Fruit fly (Drosophila melanogaster) whole organism, embryonic: ENCODE measurements around the gene CG43658.

Experiments
- ATbp ChIP-seq: fragments of 200-800 bp; sonication (Bioruptor generic); optimal IDR thresholded peaks from 2 replicates; lab custom pipeline; 2017; ENCODE audit warnings: missing biosample characterization, mild to moderate bottlenecking, missing genetic modification characterization, missing genetic modification reagents
- CG11696 ChIP-seq: fragments of 200-800 bp; sonication (Bioruptor generic); IDR thresholded peaks from 2 replicates; pipeline ENCODE4 v1.3.6; 2022; ENCODE audit warnings: missing biosample characterization, missing genetic modification characterization
- CG12155 ChIP-seq: fragments of 200-800 bp; sonication (Bioruptor generic); optimal IDR thresholded peaks from 3 replicates; lab custom pipeline; 2016; ENCODE audit warnings: missing biosample characterization, missing genetic modification characterization
- CG12219 ChIP-seq: fragments of 200-800 bp; sonication (Bioruptor generic); optimal IDR thresholded peaks from 3 replicates; lab custom pipeline; 2018; ENCODE audit warnings: missing biosample characterization, mild to moderate bottlenecking, missing genetic modification characterization
- CG13424 ChIP-seq: fragments of 200-800 bp; sonication (Bioruptor generic); optimal IDR thresholded peaks from 2 replicates; lab custom pipeline; 2019; ENCODE audit warnings: missing biosample characterization, mild to moderate bottlenecking, missing genetic modification characterization, moderate library complexity
- CG13894 ChIP-seq: fragments of 200-800 bp; sonication (Bioruptor generic); optimal IDR thresholded peaks from 3 replicates; lab custom pipeline; 2018; ENCODE audit warnings: missing biosample characterization, mild to moderate bottlenecking, missing genetic modification characterization, moderate library complexity
- CG14441 ChIP-seq: fragments of 200-800 bp; sonication (Bioruptor generic); IDR thresholded peaks from 2 replicates; pipeline ENCODE4 v1.3.6; 2022; ENCODE audit warnings: missing biosample characterization, missing genetic modification characterization
- CG17361 ChIP-seq: fragments of 200-800 bp; sonication (Bioruptor generic); IDR thresholded peaks from 3 replicates; pipeline ENCODE4 v1.3.6; 2022; ENCODE audit warnings: missing biosample characterization, missing genetic modification characterization
- CG18599 ChIP-seq: fragments of 200-800 bp; sonication (Bioruptor generic); optimal IDR thresholded peaks from 3 replicates; lab custom pipeline; 2017; ENCODE audit warnings: missing biosample characterization, missing genetic modification characterization, mild to moderate bottlenecking, moderate library complexity, missing genetic modification reagents
- CG32772 ChIP-seq: fragments of 200-800 bp; sonication (Bioruptor generic); IDR thresholded peaks from 2 replicates; pipeline ENCODE4 v1.3.6; 2022; ENCODE audit warnings: missing biosample characterization, missing genetic modification characterization
- CG42726 ChIP-seq: fragments of 200-800 bp; sonication (Bioruptor generic); IDR thresholded peaks from 2 replicates; pipeline ENCODE4 v1.3.6; 2022; ENCODE audit warnings: missing biosample characterization, missing genetic modification characterization; ENCODE audit not compliant: partially characterized antibody
- CG4854 ChIP-seq: fragments of 200-800 bp; sonication (Bioruptor generic); optimal IDR thresholded peaks from 2 replicates; lab custom pipeline; 2016; ENCODE audit warnings: missing biosample characterization, missing genetic modification characterization, inconsistent platforms
- CG6254 ChIP-seq: fragments of 200-800 bp; sonication (Bioruptor generic); optimal IDR thresholded peaks from 3 replicates; lab custom pipeline; 2017; ENCODE audit warnings: mild to moderate bottlenecking, missing biosample characterization, missing genetic modification reagents, missing genetic modification characterization
- CG6689 ChIP-seq: fragments of 200-800 bp; sonication (Bioruptor generic); IDR thresholded peaks from 2 replicates; pipeline ENCODE4 v1.3.6; 2022; ENCODE audit warnings: missing biosample characterization, missing genetic modification characterization
- CG7271 ChIP-seq: fragments of 200-800 bp; sonication (Bioruptor generic); optimal IDR thresholded peaks from 2 replicates; lab custom pipeline; 2018; ENCODE audit warnings: missing biosample characterization, mild to moderate bottlenecking, missing genetic modification characterization, moderate library complexity
- CG8089 ChIP-seq: fragments of 200-800 bp; sonication (Bioruptor generic); optimal IDR thresholded peaks from 3 replicates; lab custom pipeline; 2016; ENCODE audit warnings: missing biosample characterization, missing genetic modification characterization
- CG9609 ChIP-seq: fragments of 200-800 bp; sonication (Bioruptor generic); optimal IDR thresholded peaks from 3 replicates; lab custom pipeline; 2016; ENCODE audit warnings: missing biosample characterization, missing genetic modification characterization
- CG9817 ChIP-seq: fragments of 200-800 bp; sonication (Bioruptor generic); optimal IDR thresholded peaks from 2 replicates; lab custom pipeline; 2018; ENCODE audit warnings: missing biosample characterization, mild to moderate bottlenecking, missing genetic modification characterization, moderate library complexity
- CHES-1-like ChIP-seq: fragments of 200-800 bp; sonication (Bioruptor generic); optimal IDR thresholded peaks from 2 replicates; lab custom pipeline; 2016; ENCODE audit warnings: missing biosample characterization, missing genetic modification characterization
- D19B ChIP-seq: fragments of 200-800 bp; sonication (Bioruptor generic); optimal IDR thresholded peaks from 2 replicates; lab custom pipeline; 2017; ENCODE audit warnings: missing biosample characterization, mild to moderate bottlenecking, missing genetic modification characterization
- Dad ChIP-seq: fragments of 200-800 bp; sonication (Bioruptor generic); optimal IDR thresholded peaks from 3 replicates; lab custom pipeline; 2016; ENCODE audit warnings: missing biosample characterization, missing genetic modification characterization
- Hand ChIP-seq: fragments of 200-800 bp; sonication (Bioruptor generic); optimal IDR thresholded peaks from 2 replicates; lab custom pipeline; 2017; ENCODE audit warnings: mild to moderate bottlenecking, missing biosample characterization, missing genetic modification reagents, missing genetic modification characterization
- Hey ChIP-seq: fragments of 200-800 bp; sonication (Bioruptor generic); optimal IDR thresholded peaks from 3 replicates; lab custom pipeline; 2018; ENCODE audit warnings: missing biosample characterization, mild to moderate bottlenecking, missing genetic modification characterization
- Max ChIP-seq: fragments of 200-800 bp; sonication (Bioruptor generic); optimal IDR thresholded peaks from 2 replicates; lab custom pipeline; 2016; ENCODE audit warnings: missing biosample characterization, mild to moderate bottlenecking, missing genetic modification characterization
- NK7.1 ChIP-seq: fragments of 200-800 bp; sonication (Bioruptor generic); optimal IDR thresholded peaks from 3 replicates; lab custom pipeline; 2016; ENCODE audit warnings: missing biosample characterization, missing genetic modification characterization
- PHDP ChIP-seq: fragments of 200-800 bp; sonication (Bioruptor generic); optimal IDR thresholded peaks from 3 replicates; lab custom pipeline; 2018; ENCODE audit warnings: missing biosample characterization, mild to moderate bottlenecking, missing genetic modification characterization, moderate library complexity
- Sin3A ChIP-seq: fragments of >200 bp; optimal IDR thresholded peaks from 2 replicates; lab custom pipeline; 2018
- Six4 ChIP-seq: fragments of 200-800 bp; sonication (Bioruptor generic); optimal IDR thresholded peaks from 2 replicates; lab custom pipeline; 2016; ENCODE audit warnings: missing biosample characterization, missing genetic modification characterization
- Sox100B ChIP-seq: fragments of 200-800 bp; sonication (Bioruptor generic); optimal IDR thresholded peaks from 3 replicates; lab custom pipeline; 2018; ENCODE audit warnings: missing biosample characterization, mild to moderate bottlenecking, missing genetic modification characterization
- Trl ChIP-seq, 3 experiments: fragments of >200 bp in 2 of 3; fragments of 200-800 bp in 1 of 3; sonication (Bioruptor generic) in 1 of 3; optimal IDR thresholded peaks; 2 replicates in 1 of 3; 3 replicates in 2 of 3; lab custom pipeline; 2016 to 2017; ENCODE audit warnings: missing biosample characterization in 1 of 3, missing genetic modification characterization in 1 of 3
- Usf ChIP-seq: fragments of 200-800 bp; sonication (Bioruptor generic); optimal IDR thresholded peaks from 2 replicates; lab custom pipeline; 2017; ENCODE audit warnings: missing genotype, missing biosample characterization, missing genetic modification characterization
- ash1 ChIP-seq: fragments of 200-800 bp; sonication (Bioruptor generic); optimal IDR thresholded peaks from 2 replicates; lab custom pipeline; 2018; ENCODE audit warnings: missing biosample characterization, mild to moderate bottlenecking, missing genetic modification characterization
- cato ChIP-seq: fragments of 200-800 bp; sonication (Bioruptor generic); optimal IDR thresholded peaks from 2 replicates; lab custom pipeline; 2016; ENCODE audit warnings: missing biosample characterization, missing genetic modification characterization, borderline replicate concordance
- dmrt11E ChIP-seq: fragments of 200-800 bp; sonication (Bioruptor generic); optimal IDR thresholded peaks from 3 replicates; lab custom pipeline; 2018; ENCODE audit warnings: missing biosample characterization, mild to moderate bottlenecking, missing genetic modification characterization, moderate library complexity
- dpn ChIP-seq, 2 experiments: fragments of 200-800 bp; sonication (Bioruptor generic); optimal IDR thresholded peaks; 3 replicates each; lab custom pipeline; 2016; ENCODE audit warnings: missing biosample characterization in 2 of 2, missing genetic modification characterization in 2 of 2
- gcm ChIP-seq: fragments of 200-800 bp; sonication (Bioruptor generic); optimal IDR thresholded peaks from 2 replicates; lab custom pipeline; 2019; ENCODE audit warnings: missing biosample characterization, mild to moderate bottlenecking, missing genetic modification characterization, moderate library complexity
- her ChIP-seq: fragments of 200-800 bp; sonication (Bioruptor generic); optimal IDR thresholded peaks from 2 replicates; lab custom pipeline; 2016; ENCODE audit warnings: missing biosample characterization, missing genetic modification characterization
- lab ChIP-seq: fragments of 200-800 bp; sonication (Bioruptor generic); optimal IDR thresholded peaks from 3 replicates; lab custom pipeline; 2017; ENCODE audit warnings: missing biosample characterization, missing genetic modification characterization, mild to moderate bottlenecking, moderate library complexity, missing genetic modification reagents
- lilli ChIP-seq: fragments of 200-800 bp; sonication (Bioruptor generic); optimal IDR thresholded peaks from 3 replicates; lab custom pipeline; 2016; ENCODE audit warnings: missing biosample characterization, missing genetic modification characterization
- phol ChIP-seq: fragments of 200-800 bp; sonication (Bioruptor generic); optimal IDR thresholded peaks from 3 replicates; lab custom pipeline; 2018; ENCODE audit warnings: missing biosample characterization, mild to moderate bottlenecking, missing genetic modification characterization, moderate library complexity
- prd ChIP-seq, 3 experiments: fragments of >200 bp in 2 of 3; fragments of 200-800 bp in 1 of 3; sonication (Bioruptor generic) in 1 of 3; optimal IDR thresholded peaks in 2 of 3; IDR thresholded peaks in 1 of 3; 2 replicates in 2 of 3; 3 replicates in 1 of 3; pipeline versions ENCODE4 v1.3.6 to Lab custom; 2017 to 2022; ENCODE audit warnings: missing biosample characterization in 1 of 3, missing genetic modification characterization in 1 of 3
- sc ChIP-seq, 3 experiments: fragments of >200 bp in 2 of 3; fragments of 200-800 bp in 1 of 3; sonication (Bioruptor generic) in 1 of 3; optimal IDR thresholded peaks; 2 replicates in 2 of 3; 3 replicates in 1 of 3; lab custom pipeline; 2017; ENCODE audit warnings: mild to moderate bottlenecking in 1 of 3, missing biosample characterization in 1 of 3, missing genetic modification characterization in 1 of 3, missing genetic modification reagents in 1 of 3
- sens ChIP-seq: fragments of 200-800 bp; sonication (Bioruptor generic); peaks from one replicate; lab custom pipeline; 2016; ENCODE audit warnings: missing biosample characterization, missing genetic modification characterization
- sisA ChIP-seq: fragments of 200-800 bp; sonication (Bioruptor generic); IDR thresholded peaks from 2 replicates; pipeline ENCODE4 v1.3.6; 2022; ENCODE audit warnings: missing biosample characterization, missing genetic modification characterization
- slbo ChIP-seq: fragments of 200-800 bp; sonication (Bioruptor generic); IDR thresholded peaks from 2 replicates; pipeline ENCODE4 v1.3.6; 2022; ENCODE audit warnings: missing biosample characterization, missing genetic modification characterization
- ssp ChIP-seq: fragments of 200-800 bp; sonication (Bioruptor generic); IDR thresholded peaks from 2 replicates; pipeline ENCODE4 v1.3.6; 2022; ENCODE audit warnings: missing biosample characterization, missing genetic modification characterization
- trem ChIP-seq: fragments of 200-800 bp; optimal IDR thresholded peaks from 3 replicates; lab custom pipeline; 2019; ENCODE audit warnings: missing biosample characterization, mild to moderate bottlenecking, missing genetic modification characterization, moderate library complexity
- trh ChIP-seq: fragments of 200-800 bp; sonication (Bioruptor generic); optimal IDR thresholded peaks from 2 replicates; lab custom pipeline; 2016; ENCODE audit warnings: missing biosample characterization, missing genetic modification characterization
- vvl ChIP-seq: fragments of 200-800 bp; sonication (Bioruptor generic); IDR thresholded peaks from 2 replicates; pipeline ENCODE4 v1.3.6; 2022; ENCODE audit warnings: missing biosample characterization, missing genetic modification characterization
- yki ChIP-seq: fragments of >200 bp; optimal IDR thresholded peaks from 3 replicates; lab custom pipeline; 2018

CG43658 gene

DNA sequence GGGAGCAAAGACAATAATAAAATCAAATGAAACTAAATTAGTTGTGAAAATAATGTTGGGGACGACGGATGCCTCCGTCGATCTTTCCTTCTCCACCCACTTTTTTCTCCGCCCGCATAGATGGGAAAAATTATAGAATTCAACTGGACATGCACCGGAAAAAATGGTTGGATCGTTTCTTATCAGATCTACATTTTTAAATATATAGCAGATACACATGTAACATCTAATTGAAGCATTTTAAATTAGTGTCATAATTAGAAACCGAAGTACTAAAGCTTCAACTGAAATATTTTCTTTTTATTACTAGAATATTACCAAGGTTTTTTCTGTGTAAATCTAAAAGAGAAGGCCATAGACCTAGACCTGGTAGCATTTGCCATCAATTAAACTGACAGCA is 59.5 kb downstream of the CG43658 start (continued):
- TF ChIP-seq ash1 (GFP tag; lab: Kevin White, UChicago) (no peak), prd (optimal IDR thresholded peaks at IDR 0.05; lab: Kevin White, UChicago) (no peak), prd (GFP tag; IDR thresholded peaks at IDR 0.05; lab: Robert Waterston, UW) (peak; percentile 46; the same call in 1 of the 3 replicates), PHDP (no peak), CG11696 (GFP tag; lab: Robert Waterston, UW) (0 out of 2 replicates have a peak, but pooled peaks have one; percentile 46), Hand (GFP tag; lab: Kevin White, UChicago) (no peak), gcm (GFP tag; lab: Kevin White, UChicago) (peak; percentile 69), dmrt11E (tag; lab: Kevin White, UChicago) (peak; percentile 12), sc (optimal IDR thresholded peaks at IDR 0.05; lab: Kevin White, UChicago) (no peak), sc (GFP tag; optimal IDR thresholded peaks at IDR 0.05; lab: Kevin White, UChicago) (no peak), CG12155 (GFP tag; lab: Kevin White, UChicago) (no peak), CG4854 (GFP tag; lab: Kevin White, UChicago) (no peak), Sox100B (GFP tag; lab: Kevin White, UChicago) (peak; percentile 28), Dad (GFP tag; lab: Kevin White, UChicago) (no peak), CG7271 (tag; lab: Kevin White, UChicago) (no peak), sisA (peak; percentile 31; the same call in 1 of the 2 replicates), Max (GFP tag; lab: Kevin White, UChicago) (no peak), vvl (GFP tag; lab: Robert Waterston, UW) (peak; percentile 48), CG12219 (no peak), lilli (GFP tag; lab: Kevin White, UChicago) (peak; percentile 2), CG17361 (GFP tag; lab: Robert Waterston, UW) (peak; percentile 61), NK7.1 (GFP tag; lab: Kevin White, UChicago) (no peak), Sin3A (lab: Kevin White, UChicago) (no peak), yki (lab: Kevin White, UChicago) (no peak), CG13424 (tag; lab: Kevin White, UChicago) (peak; percentile 45), lab (GFP tag; lab: Kevin White, UChicago) (peak; percentile 41), cato (GFP tag; lab: Kevin White, UChicago) (no peak), sens (GFP tag; lab: Kevin White, UChicago) (peak; percentile 84), phol (tag; lab: Kevin White, UChicago) (peak; percentile 66), CG14441 (GFP tag; lab: Robert Waterston, UW) (peak; percentile 45; the same call in 1 of the 2 replicates), Trl (optimal IDR thresholded peaks at IDR 0.05; lab: Kevin White, UChicago) (no peak), Trl (GFP tag; optimal IDR thresholded peaks at IDR 0.05; lab: Kevin White, UChicago) (no peak), D19B (GFP tag; lab: Kevin White, UChicago) (no peak), Six4 (GFP tag; lab: Kevin White, UChicago) (no peak), CG6689 (GFP tag; lab: Robert Waterston, UW) (0 out of 2 replicates have a peak, but pooled peaks have one; percentile 35), CG18599 (GFP tag; lab: Kevin White, UChicago) (peak; percentile 4), CHES-1-like (GFP tag; lab: Kevin White, UChicago) (no peak), CG42726 (GFP tag; lab: Robert Waterston, UW) (no peak), CG13894 (tag; lab: Kevin White, UChicago) (no peak), ssp (GFP tag; lab: Robert Waterston, UW) (peak; percentile 23; the same call in 1 of the 2 replicates), Hey (tag; lab: Kevin White, UChicago) (no peak), CG9817 (tag; lab: Kevin White, UChicago) (no peak), Usf (no peak), her (GFP tag; lab: Kevin White, UChicago) (no peak), dpn (GFP tag; optimal IDR thresholded peaks at IDR 0.05; lab: Kevin White, UChicago) (peak in 1 of 2 experiments; percentile 0), slbo (no peak), trem (tag; lab: Kevin White, UChicago) (peak; percentile 14), CG9609 (GFP tag; lab: Kevin White, UChicago) (no peak), ATbp (GFP tag; lab: Kevin White, UChicago) (no peak), CG8089 (GFP tag; lab: Kevin White, UChicago) (no peak), CG6254 (GFP tag; lab: Kevin White, UChicago) (peak; percentile 17), CG32772 (GFP tag; lab: Robert Waterston, UW) (peak; percentile 40; the same call in 1 of the 2 replicates), trh (GFP tag; lab: Kevin White, UChicago) (no peak)
